Worm (Caenorhabditis elegans) whole organism, early embryonic: ENCODE measurements around the gene F16H6.3.

Source experiments
- F13C5.2 ChIP-seq: sonication (generic microtip); optimal IDR thresholded peaks from 2 replicates; lab custom pipeline; 2017; ENCODE audit warnings: mild to moderate bottlenecking, missing genetic modification characterization, inconsistent platforms, missing compliant biosample characterization
- ama-1 ChIP-seq: fragments of 150-350 bp; optimal IDR thresholded peaks from 2 replicates; lab custom pipeline; 2014
- ceh-36 ChIP-seq: sonication (generic microtip); optimal IDR thresholded peaks from 2 replicates; lab custom pipeline; 2016; ENCODE audit warnings: missing genetic modification characterization, inconsistent platforms, missing compliant biosample characterization
- flt-1 ChIP-seq: fragments of 200-800 bp; sonication (Bioruptor generic); IDR thresholded peaks from 2 replicates; pipeline ENCODE4 v1.3.6; 2022; ENCODE audit warnings: missing genetic modification characterization, missing compliant biosample characterization
- hmbx-1 ChIP-seq: sonication (generic microtip); optimal IDR thresholded peaks from 2 replicates; lab custom pipeline; 2016; ENCODE audit warnings: mild to moderate bottlenecking, missing genetic modification characterization, missing compliant biosample characterization
- pes-1 ChIP-seq: fragments of 200-800 bp; sonication (Bioruptor generic); IDR thresholded peaks from 2 replicates; pipeline ENCODE4 v1.3.6; 2022; ENCODE audit warnings: missing genetic modification reagents, missing genetic modification characterization, missing compliant biosample characterization

DNA sequence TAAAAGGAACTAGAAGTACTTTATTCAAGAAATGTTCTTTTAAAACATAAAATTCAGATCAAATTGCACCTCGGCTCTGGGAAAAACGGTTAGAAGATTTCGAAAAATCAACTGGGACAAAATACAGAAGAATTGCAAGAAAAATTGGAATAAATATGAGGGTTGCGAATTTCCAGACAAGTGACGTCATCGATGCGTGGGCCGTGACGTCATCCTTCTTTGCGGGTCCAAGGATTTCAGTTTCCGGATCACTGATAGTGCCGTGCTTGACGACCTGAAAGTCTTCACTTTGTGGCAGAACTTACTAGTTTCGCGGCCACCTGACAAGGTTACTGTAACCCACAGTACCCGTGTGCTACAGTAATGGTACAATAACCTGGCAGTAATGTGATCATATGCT, 31.7 kb upstream of the F16H6.3 start:
- TF ChIP-seq ama-1 (lab: Kevin White, UChicago) (no peak), ceh-36 (tag; lab: Kevin White, UChicago) (no peak), hmbx-1 (tag; lab: Kevin White, UChicago) (no peak), flt-1 (GFP tag; lab: Robert Waterston, UW) (no peak), pes-1 (GFP tag; lab: Robert Waterston, UW) (no peak), F13C5.2 (tag; lab: Kevin White, UChicago) (no peak)
